Fruit fly (Drosophila melanogaster) whole organism, prepupa: ENCODE results near the gene Alg10.

ENCODE experiments used
- Blimp-1 ChIP-seq: fragments of 200-800 bp; sonication (Bioruptor generic); optimal IDR thresholded peaks from 3 replicates; lab custom pipeline; 2017; ENCODE audit warnings: missing biosample characterization, missing genetic modification characterization, mild to moderate bottlenecking, moderate library complexity, missing genetic modification reagents
- CG10631 ChIP-seq: fragments of 200-800 bp; sonication (Bioruptor generic); optimal IDR thresholded peaks from 2 replicates; lab custom pipeline; 2016; ENCODE audit warnings: missing biosample characterization, missing genetic modification characterization
- CG10669 ChIP-seq: fragments of 200-800 bp; sonication (Bioruptor generic); optimal IDR thresholded peaks from 3 replicates; lab custom pipeline; 2018; ENCODE audit warnings: missing biosample characterization, mild to moderate bottlenecking, missing genetic modification characterization, moderate library complexity
- CG11762 ChIP-seq: fragments of 200-800 bp; sonication (Bioruptor generic); optimal IDR thresholded peaks from 3 replicates; lab custom pipeline; 2016; ENCODE audit warnings: missing biosample characterization, missing genetic modification characterization; ENCODE audit not compliant: insufficient read depth
- CG11902 ChIP-seq: fragments of 200-800 bp; sonication (Bioruptor generic); optimal IDR thresholded peaks from 3 replicates; lab custom pipeline; 2016; ENCODE audit warnings: missing biosample characterization, missing genetic modification characterization
- CG1621 ChIP-seq: fragments of 200-800 bp; sonication (Bioruptor generic); optimal IDR thresholded peaks from 3 replicates; lab custom pipeline; 2018; ENCODE audit warnings: missing biosample characterization, mild to moderate bottlenecking, missing genetic modification characterization
- CG3032 ChIP-seq: fragments of 200-800 bp; optimal IDR thresholded peaks from 2 replicates; lab custom pipeline; 2019; ENCODE audit warnings: missing biosample characterization, mild to moderate bottlenecking, missing genetic modification characterization, moderate library complexity
- CG4318 ChIP-seq: fragments of 200-800 bp; sonication (Bioruptor generic); optimal IDR thresholded peaks from 3 replicates; lab custom pipeline; 2017; ENCODE audit warnings: missing biosample characterization, mild to moderate bottlenecking, missing genetic modification characterization
- CG6163 ChIP-seq: fragments of 200-800 bp; sonication (Bioruptor generic); IDR thresholded peaks from 3 replicates; pipeline ENCODE4 v1.3.6; 2022; ENCODE audit warnings: missing biosample characterization, missing genetic modification characterization
- CG6276 ChIP-seq: fragments of 200-800 bp; sonication (Bioruptor generic); optimal IDR thresholded peaks from 2 replicates; lab custom pipeline; 2017; ENCODE audit warnings: missing biosample characterization, mild to moderate bottlenecking, missing genetic modification characterization
- CG6792 ChIP-seq: fragments of 200-800 bp; sonication (Bioruptor generic); optimal IDR thresholded peaks from 3 replicates; lab custom pipeline; 2016; ENCODE audit warnings: missing biosample characterization, missing genetic modification characterization
- CG6808 ChIP-seq: fragments of 200-800 bp; sonication (Bioruptor generic); optimal IDR thresholded peaks from 3 replicates; lab custom pipeline; 2017; ENCODE audit warnings: missing biosample characterization, missing genetic modification characterization, mild to moderate bottlenecking, moderate library complexity, missing genetic modification reagents
- CG6854 ChIP-seq: fragments of 200-800 bp; sonication (Bioruptor generic); optimal IDR thresholded peaks from 2 replicates; lab custom pipeline; 2017; ENCODE audit warnings: missing biosample characterization, mild to moderate bottlenecking, missing genetic modification characterization
- CG7368 ChIP-seq: fragments of 200-800 bp; sonication (Bioruptor generic); optimal IDR thresholded peaks from 3 replicates; lab custom pipeline; 2016; ENCODE audit warnings: missing biosample characterization, missing genetic modification characterization
- CG8119 ChIP-seq: fragments of 200-800 bp; sonication (Bioruptor generic); IDR thresholded peaks from 3 replicates; pipeline ENCODE4 v1.3.6; 2022; ENCODE audit warnings: missing biosample characterization, missing genetic modification characterization
- CG8319 ChIP-seq: fragments of 200-800 bp; sonication (Bioruptor generic); optimal IDR thresholded peaks from 3 replicates; lab custom pipeline; 2016; ENCODE audit warnings: missing biosample characterization, missing genetic modification characterization
- CG9139 ChIP-seq: fragments of 200-800 bp; sonication (Bioruptor generic); optimal IDR thresholded peaks from 3 replicates; lab custom pipeline; 2017; ENCODE audit warnings: missing biosample characterization, mild to moderate bottlenecking, missing genetic modification characterization
- Eip75B ChIP-seq: fragments of 200-800 bp; sonication (Bioruptor generic); optimal IDR thresholded peaks from 3 replicates; lab custom pipeline; 2016; ENCODE audit warnings: missing biosample characterization, missing genetic modification characterization
- Eip78C ChIP-seq: fragments of 200-800 bp; sonication (Bioruptor generic); peaks from one replicate; lab custom pipeline; 2016; ENCODE audit warnings: missing biosample characterization, missing genetic modification characterization
- Gug ChIP-seq: fragments of 200-800 bp; sonication (Bioruptor generic); IDR thresholded peaks from 2 replicates; pipeline ENCODE4 v1.3.6; 2022; ENCODE audit warnings: missing biosample characterization, missing genetic modification characterization
- Hr38 ChIP-seq: sonication (Bioruptor generic); optimal IDR thresholded peaks from 2 replicates; lab custom pipeline; 2016; ENCODE audit warnings: missing biosample characterization, missing genetic modification characterization
- Hr39 ChIP-seq: fragments of 200-800 bp; sonication (Bioruptor generic); optimal IDR thresholded peaks from 2 replicates; lab custom pipeline; 2016; ENCODE audit warnings: missing biosample characterization, missing genetic modification characterization
- Hr4 ChIP-seq: fragments of 200-800 bp; sonication (Bioruptor generic); optimal IDR thresholded peaks from 3 replicates; lab custom pipeline; 2016; ENCODE audit warnings: missing biosample characterization, missing genetic modification characterization
- Met ChIP-seq: fragments of 200-800 bp; sonication (Bioruptor generic); optimal IDR thresholded peaks from 3 replicates; lab custom pipeline; 2016; ENCODE audit warnings: missing biosample characterization, missing genetic modification characterization
- OdsH ChIP-seq: fragments of 200-800 bp; sonication (Bioruptor generic); optimal IDR thresholded peaks from 3 replicates; lab custom pipeline; 2016; ENCODE audit warnings: missing biosample characterization, missing genetic modification characterization
- Smox ChIP-seq: fragments of 200-800 bp; sonication (Bioruptor generic); optimal IDR thresholded peaks from 3 replicates; lab custom pipeline; 2016; ENCODE audit warnings: missing biosample characterization, missing genetic modification characterization
- Sox102F ChIP-seq: fragments of 200-800 bp; sonication (Bioruptor generic); optimal IDR thresholded peaks from 2 replicates; lab custom pipeline; 2016; ENCODE audit warnings: missing biosample characterization, mild to moderate bottlenecking, missing genetic modification characterization
- Sox14 ChIP-seq: fragments of 200-800 bp; sonication (Bioruptor generic); optimal IDR thresholded peaks from 3 replicates; lab custom pipeline; 2016; ENCODE audit warnings: missing biosample characterization, missing genetic modification characterization
- achi ChIP-seq: fragments of 200-800 bp; sonication (Bioruptor generic); optimal IDR thresholded peaks from 3 replicates; lab custom pipeline; 2016; ENCODE audit warnings: missing biosample characterization, missing genetic modification characterization
- cyc ChIP-seq: fragments of 200-800 bp; sonication (Bioruptor generic); optimal IDR thresholded peaks from 3 replicates; lab custom pipeline; 2016; ENCODE audit warnings: missing biosample characterization, missing genetic modification characterization
- dac ChIP-seq: fragments of 200-800 bp; sonication (Bioruptor generic); optimal IDR thresholded peaks from 2 replicates; lab custom pipeline; 2017; ENCODE audit warnings: missing biosample characterization, mild to moderate bottlenecking, missing genetic modification characterization
- eg ChIP-seq: fragments of 200-800 bp; sonication (Bioruptor generic); IDR thresholded peaks from 3 replicates; pipeline ENCODE4 v1.3.6; 2022; ENCODE audit warnings: missing biosample characterization, missing genetic modification characterization
- fd59A ChIP-seq: fragments of 200-800 bp; sonication (Bioruptor generic); optimal IDR thresholded peaks from 2 replicates; lab custom pipeline; 2017; ENCODE audit warnings: missing biosample characterization, mild to moderate bottlenecking, missing genetic modification characterization, missing genetic modification reagents
- fd85E ChIP-seq: fragments of 200-800 bp; sonication (Bioruptor generic); optimal IDR thresholded peaks from 3 replicates; lab custom pipeline; 2016; ENCODE audit warnings: missing biosample characterization, missing genetic modification characterization
- fkh ChIP-seq: fragments of 200-800 bp; sonication (Bioruptor generic); optimal IDR thresholded peaks from 3 replicates; lab custom pipeline; 2017; ENCODE audit warnings: missing biosample characterization, mild to moderate bottlenecking, missing genetic modification characterization, moderate library complexity
- lz ChIP-seq: fragments of 200-800 bp; sonication (Bioruptor generic); optimal IDR thresholded peaks from 3 replicates; lab custom pipeline; 2016; ENCODE audit warnings: missing biosample characterization, missing genetic modification characterization
- pdm3 ChIP-seq: fragments of 200-800 bp; sonication (Bioruptor generic); optimal IDR thresholded peaks from 3 replicates; lab custom pipeline; 2016; ENCODE audit warnings: missing biosample characterization, missing genetic modification characterization
- spab ChIP-seq: fragments of 200-800 bp; sonication (Bioruptor generic); optimal IDR thresholded peaks from 2 replicates; lab custom pipeline; 2017; ENCODE audit warnings: missing biosample characterization, mild to moderate bottlenecking, missing genetic modification characterization, missing genetic modification reagents
- ss ChIP-seq, 2 experiments: fragments of 200-800 bp; sonication (Bioruptor generic); optimal IDR thresholded peaks; 2 replicates in 1 of 2; 3 replicates in 1 of 2; lab custom pipeline; 2017 to 2018; ENCODE audit warnings: mild to moderate bottlenecking in 2 of 2, missing biosample characterization in 2 of 2, missing genetic modification characterization in 2 of 2, moderate library complexity in 1 of 2
- svp ChIP-seq: fragments of 200-800 bp; sonication (Bioruptor generic); peaks from one replicate; lab custom pipeline; 2016; ENCODE audit warnings: missing biosample characterization, missing genetic modification characterization
- topi ChIP-seq: fragments of 200-800 bp; sonication (Bioruptor generic); optimal IDR thresholded peaks from 3 replicates; lab custom pipeline; 2016; ENCODE audit warnings: missing biosample characterization, missing genetic modification characterization
- vri ChIP-seq: fragments of 200-800 bp; sonication (Bioruptor generic); optimal IDR thresholded peaks from 3 replicates; lab custom pipeline; 2016; ENCODE audit warnings: missing biosample characterization, mild to moderate bottlenecking, missing genetic modification characterization

The Alg10 gene

DNA sequence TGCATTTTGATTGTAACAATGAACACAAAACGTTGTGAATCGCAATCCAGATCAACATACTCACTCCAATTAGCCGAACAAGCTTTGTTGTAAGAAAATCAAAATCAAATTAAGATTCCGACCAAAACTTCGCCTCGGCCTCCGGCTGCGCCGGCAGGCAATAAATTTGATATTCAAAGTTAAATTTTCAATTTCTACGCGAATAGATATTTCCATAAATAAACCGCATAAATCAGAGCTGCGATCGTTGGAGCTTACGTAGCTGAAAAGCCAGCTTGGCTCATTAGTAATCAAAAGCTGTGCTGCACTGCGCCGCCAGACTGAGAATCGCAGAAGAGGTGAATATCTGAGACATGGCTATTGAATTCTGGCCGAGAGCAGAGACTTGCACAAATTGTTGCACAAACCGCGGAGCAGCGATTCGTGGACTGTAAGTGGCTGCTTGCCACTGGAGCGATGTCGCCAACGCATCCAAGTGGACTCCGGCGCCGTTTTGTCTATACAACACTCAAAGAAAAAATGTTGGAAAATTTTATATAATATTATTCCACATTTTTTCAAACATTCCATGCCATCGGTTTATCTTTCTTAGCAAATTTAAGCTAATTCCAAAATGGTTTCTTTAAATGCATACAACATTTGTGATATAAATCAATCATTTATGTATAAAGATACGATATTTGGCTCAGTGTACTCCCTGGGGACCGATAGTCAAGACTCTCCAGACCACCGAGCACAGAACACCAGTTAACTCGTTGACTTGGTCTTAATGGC lies 16.1 kb upstream of the Alg10 start (continued):
- TF ChIP-seq OdsH (GFP tag; lab: Kevin White, UChicago) (peak; percentile 63), pdm3 (GFP tag; lab: Kevin White, UChicago) (peak; percentile 57), vri (GFP tag; lab: Kevin White, UChicago) (no peak), Eip75B (peak; percentile 63), cyc (GFP tag; lab: Kevin White, UChicago) (no peak), eg (GFP tag; lab: Robert Waterston, UW) (peak; percentile 67; the same call in 2 of the 3 replicates), CG3032 (tag; lab: Kevin White, UChicago) (peak; percentile 81), CG9139 (peak; percentile 62), CG1621 (tag; lab: Kevin White, UChicago) (peak; percentile 60), CG11902 (GFP tag; lab: Kevin White, UChicago) (no peak), Met (GFP tag; lab: Kevin White, UChicago) (no peak), lz (GFP tag; lab: Kevin White, UChicago) (no peak), CG6808 (GFP tag; lab: Kevin White, UChicago) (peak; percentile 84), CG8119 (peak; percentile 89), topi (GFP tag; lab: Kevin White, UChicago) (no peak), spab (peak; percentile 76), CG6792 (GFP tag; lab: Kevin White, UChicago) (peak; percentile 19), CG7368 (peak; percentile 27), CG8319 (GFP tag; lab: Kevin White, UChicago) (no peak), Hr38 (GFP tag; lab: Kevin White, UChicago) (no peak), CG11762 (GFP tag; lab: Kevin White, UChicago) (peak; percentile 41), CG4318 (GFP tag; lab: Kevin White, UChicago) (peak; percentile 60)

DNA sequence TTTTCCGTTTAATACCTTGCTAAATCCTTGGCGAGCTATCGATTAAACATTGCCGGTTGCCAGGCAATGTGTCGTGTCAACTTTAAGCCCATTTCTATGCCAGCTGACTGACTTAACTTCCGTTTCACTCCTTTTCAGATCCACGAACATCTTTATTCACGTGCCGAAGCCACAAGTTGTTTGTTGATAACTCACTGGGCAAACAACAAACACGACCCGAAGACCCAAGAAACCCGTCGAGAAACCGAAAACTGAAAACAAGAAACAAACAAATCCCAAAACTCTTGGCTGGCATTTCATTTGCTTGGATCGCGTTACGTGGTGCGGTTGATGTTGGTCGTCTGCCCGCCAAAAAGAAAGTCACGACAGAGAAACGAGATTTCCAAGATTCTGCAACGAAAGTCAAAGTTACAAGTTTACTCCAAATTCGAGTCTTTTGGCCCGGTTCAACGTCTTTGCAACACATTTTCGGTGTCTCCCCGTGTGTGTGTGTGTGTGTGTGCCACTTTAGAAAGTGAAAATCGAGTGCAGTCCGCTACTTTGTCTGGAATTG lies 14.0 kb upstream of the Alg10 start, which contains the start of gene CG6216:
TSS of gene CG6216 (minus strand) at position 51 of the 553 bp plus-strand sequence.
- TF ChIP-seq Eip78C (GFP tag; lab: Kevin White, UChicago) (peak; percentile 40), Sox102F (no peak), Eip75B (peak; percentile 36), CG6276 (GFP tag; lab: Kevin White, UChicago) (peak; percentile 29), fkh (GFP tag; lab: Kevin White, UChicago) (peak; percentile 27), svp (GFP tag; lab: Kevin White, UChicago) (peak; percentile 54), CG6808 (GFP tag; lab: Kevin White, UChicago) (no peak), CG6163 (GFP tag; lab: Robert Waterston, UW) (no peak), CG1621 (tag; lab: Kevin White, UChicago) (no peak), achi (GFP tag; lab: Kevin White, UChicago) (peak; percentile 6), vri (GFP tag; lab: Kevin White, UChicago) (no peak), Blimp-1 (GFP tag; lab: Kevin White, UChicago) (peak; percentile 99), CG11762 (GFP tag; lab: Kevin White, UChicago) (no peak), Hr4 (GFP tag; lab: Kevin White, UChicago) (no peak), CG6854 (GFP tag; lab: Kevin White, UChicago) (no peak), Gug (GFP tag; lab: Robert Waterston, UW) (no peak), eg (GFP tag; lab: Robert Waterston, UW) (no peak), Smox (GFP tag; lab: Kevin White, UChicago) (no peak), topi (GFP tag; lab: Kevin White, UChicago) (no peak), lz (GFP tag; lab: Kevin White, UChicago) (no peak), fd85E (GFP tag; lab: Kevin White, UChicago) (no peak), fd59A (GFP tag; lab: Kevin White, UChicago) (no peak), Sox14 (GFP tag; lab: Kevin White, UChicago) (no peak), CG9139 (no peak), CG10669 (GFP tag; lab: Kevin White, UChicago) (no peak), dac (GFP tag; lab: Kevin White, UChicago) (no peak), ss (GFP tag; optimal IDR thresholded peaks at IDR 0.05; lab: Kevin White, UChicago) (no peak), pdm3 (GFP tag; lab: Kevin White, UChicago) (no peak), OdsH (GFP tag; lab: Kevin White, UChicago) (no peak), CG10631 (GFP tag; lab: Kevin White, UChicago) (no peak), Hr39 (no peak), Met (GFP tag; lab: Kevin White, UChicago) (peak; percentile 1)
